Fruit fly (Drosophila melanogaster): ENCODE data around the gene PGAP5.

The PGAP5 gene

DNA sequence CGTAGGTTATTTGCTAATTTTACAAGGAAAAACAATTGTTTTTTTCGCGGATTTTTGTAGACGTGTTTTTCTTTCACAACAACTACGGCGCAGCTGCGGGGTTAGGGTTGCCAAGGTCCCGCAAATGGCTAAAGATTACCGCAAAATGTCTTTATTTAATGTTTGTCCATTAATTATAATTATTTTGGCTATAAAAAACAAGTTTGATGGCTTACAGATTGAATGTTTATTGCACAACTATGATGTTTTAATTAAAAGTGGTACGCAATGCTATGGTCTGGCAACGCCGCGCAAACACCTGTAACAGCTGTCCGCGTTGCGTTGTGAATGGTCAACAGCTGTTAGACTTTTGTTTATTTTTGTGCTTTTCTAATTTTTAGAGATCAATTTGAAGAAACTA, 42.0 kb upstream of the PGAP5 start (continued):
- TF ChIP-seq ERR (GFP tag; optimal IDR thresholded peaks at IDR 0.05) (no peak), Hsf (GFP tag; optimal IDR thresholded peaks at IDR 0.05) (peak; percentile 79), NFAT (GFP tag; IDR thresholded peaks at IDR 0.05) (peak; percentile 38), MTF-1 (GFP tag; optimal IDR thresholded peaks at IDR 0.05; ENCODE audit: borderline replicate concordance) (peak; percentile 47), CG10565 (GFP tag; optimal IDR thresholded peaks at IDR 0.05) (no peak), wor (GFP tag; IDR thresholded peaks at IDR 0.05) (peak; percentile 38; the same call in 1 of the 2 replicates), nerfin-2 (GFP tag; IDR thresholded peaks at IDR 0.05; ENCODE audit: partially characterized antibody) (no peak), cato (GFP tag; optimal IDR thresholded peaks at IDR 0.05; ENCODE audit: borderline replicate concordance) (no peak), CG17186 (GFP tag; optimal IDR thresholded peaks at IDR 0.05) (peak; percentile 23), Eip74EF (GFP tag; optimal IDR thresholded peaks at IDR 0.05) (peak in 1 of 2 experiments; percentile 28), D19B (GFP tag; optimal IDR thresholded peaks at IDR 0.05) (peak; percentile 37), CG4328 (GFP tag; optimal IDR thresholded peaks at IDR 0.05) (peak; percentile 59), CG16863 (GFP tag; optimal IDR thresholded peaks at IDR 0.05) (peak; percentile 62), rib (GFP tag; IDR thresholded peaks at IDR 0.05) (no peak), psq (GFP tag; optimal IDR thresholded peaks at IDR 0.05) (no peak), schlank (tag; optimal IDR thresholded peaks at IDR 0.05) (peak; percentile 3), gt (GFP tag; IDR thresholded peaks at IDR 0.05) (no peak), E2f1 (GFP tag; IDR thresholded peaks at IDR 0.05) (peak; percentile 64), E2f2 (GFP tag; IDR thresholded peaks at IDR 0.05) (peak; percentile 44; the same call in 1 of the 2 replicates), so (GFP tag; IDR thresholded peaks at IDR 0.05) (0 out of 3 replicates have a peak, but pooled peaks have one; percentile 56), zfh2 (GFP tag; optimal IDR thresholded peaks at IDR 0.05) (peak; percentile 78), CG1647 (GFP tag; optimal IDR thresholded peaks at IDR 0.05) (peak; percentile 75), sqz (GFP tag; optimal IDR thresholded peaks at IDR 0.05) (peak; percentile 22), Trl (optimal IDR thresholded peaks at IDR 0.05) (no peak), Trl (GFP tag; optimal IDR thresholded peaks at IDR 0.05) (peak; percentile 77), Dll (GFP tag; IDR thresholded peaks at IDR 0.05; ENCODE audit: partially characterized antibody) (0 out of 4 replicates have a peak, but pooled peaks have one; percentile 51), HLH3B (GFP tag; IDR thresholded peaks at IDR 0.05) (0 out of 2 replicates have a peak, but pooled peaks have one; percentile 9), CG32772 (GFP tag; IDR thresholded peaks at IDR 0.05) (peak; percentile 67; the same call in 1 of the 2 replicates), CG11093 (GFP tag; IDR thresholded peaks at IDR 0.05) (peak; percentile 53; the same call in 2 of the 3 replicates), Doc3 (GFP tag; IDR thresholded peaks at IDR 0.05; ENCODE audit: partially characterized antibody) (0 out of 3 replicates have a peak, but pooled peaks have one; percentile 7), CG9727 (GFP tag; optimal IDR thresholded peaks at IDR 0.05) (peak; percentile 70), Bdp1 (GFP tag; optimal IDR thresholded peaks at IDR 0.05) (peak; percentile 68), Blimp-1 (GFP tag; optimal IDR thresholded peaks at IDR 0.05) (peak; percentile 67), CG14050 (GFP tag; IDR thresholded peaks at IDR 0.05) (peak; percentile 65), Drgx (GFP tag; IDR thresholded peaks at IDR 0.05) (peak; percentile 70), CG10147 (GFP tag; optimal IDR thresholded peaks at IDR 0.05) (peak; percentile 78), z (GFP tag; IDR thresholded peaks at IDR 0.05) (no peak), C15 (GFP tag; IDR thresholded peaks at IDR 0.05) (no peak; the same call in 2 of the 3 replicates), CG2199 (GFP tag; IDR thresholded peaks at IDR 0.05) (peak; percentile 55; the same call in 1 of the 3 replicates), ase (GFP tag; IDR thresholded peaks at IDR 0.05) (0 out of 3 replicates have a peak, but pooled peaks have one; percentile 47), CG15696 (tag; optimal IDR thresholded peaks at IDR 0.05) (peak; percentile 59), Hr51 (GFP tag; optimal IDR thresholded peaks at IDR 0.05) (peak; percentile 57 to 64), salm (tag; optimal IDR thresholded peaks at IDR 0.05) (peak; percentile 25), Bteb2 (GFP tag; optimal IDR thresholded peaks at IDR 0.05) (peak; percentile 74), CG4424 (GFP tag; optimal IDR thresholded peaks at IDR 0.05) (peak; percentile 36), eve (GFP tag; optimal IDR thresholded peaks at IDR 0.05) (no peak), NC2α (GFP tag; optimal IDR thresholded peaks at IDR 0.05) (no peak), CG6765 (GFP tag; optimal IDR thresholded peaks at IDR 0.05) (no peak), CG3995 (GFP tag; optimal IDR thresholded peaks at IDR 0.05) (peak; percentile 40), CG18764 (GFP tag; optimal IDR thresholded peaks at IDR 0.05) (peak; percentile 59)
